ENCODE assay signal across 5 worm cellular contexts in the genomic region with DNA sequence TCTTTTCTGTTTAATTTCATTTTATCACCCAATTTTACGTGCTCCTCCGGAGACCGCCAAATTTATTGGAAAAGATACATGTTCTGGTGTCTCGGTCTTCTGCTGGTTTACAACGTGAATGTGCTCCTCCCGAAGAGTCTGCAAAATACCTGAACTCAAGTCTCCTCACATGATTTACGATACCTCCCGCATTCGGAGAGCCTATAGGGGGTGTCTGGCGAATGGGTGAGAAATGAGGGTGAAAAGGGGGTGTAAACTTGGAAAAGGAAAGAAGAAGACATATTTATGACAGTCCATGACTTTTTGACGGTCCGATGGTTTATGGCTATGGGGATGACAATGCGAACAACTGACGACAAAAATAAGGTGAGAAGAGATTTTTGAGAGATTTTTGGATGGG.
A peak's percentile ranks its signal among the peaks of the same experiment; 100 is the strongest.
TF ChIP-seq lines count a peak whose summit lies in the region.

No protein-coding gene starts in this region.

TF ChIP-seq in whole organism, L1 larva, 84 proteins besides CTCF, POLR2A, EP300 and RAD21:
- TF ChIP-seq lin-14 (GFP tag; optimal IDR thresholded peaks at IDR 0.05; lab: Kevin White, UChicago) (peak; percentile 34), nhr-85 (tag; lab: Kevin White, UChicago) (no peak), isw-1 (GFP tag; IDR thresholded peaks at IDR 0.05; lab: Robert Waterston, UW) (no peak), snpc-4 (tag; optimal IDR thresholded peaks at IDR 0.05; lab: Kevin White, UChicago) (no peak), efl-1 (optimal IDR thresholded peaks at IDR 0.05; lab: Kevin White, UChicago) (no peak), efl-1 (GFP tag; optimal IDR thresholded peaks at IDR 0.05 in 1 of 2; lab: Kevin White, UChicago) (peak in 1 of 2 experiments; percentile 63), rnt-1 (tag; optimal IDR thresholded peaks at IDR 0.05; lab: Kevin White, UChicago) (peak; percentile 17)
TF ChIP-seq in whole organism, L1 larva: peak in this region for 3.

TF ChIP-seq in whole organism, early embryonic, 17 proteins besides CTCF, POLR2A, EP300 and RAD21:
- no peak for TF ChIP-seq tra-4 (tag; optimal IDR thresholded peaks at IDR 0.05; lab: Kevin White, UChicago)
- TF ChIP-seq tbx-11 (GFP tag; IDR thresholded peaks at IDR 0.05; lab: Robert Waterston, UW), result 0 out of 2 replicates have a peak, but pooled peaks have one; percentile 38

TF ChIP-seq in whole organism, late embryonic, 69 proteins besides CTCF, POLR2A, EP300 and RAD21 (continues in another document):
- TF ChIP-seq unc-55 (GFP tag; optimal IDR thresholded peaks at IDR 0.05; lab: Kevin White, UChicago) (peak; percentile 36), elt-4 (tag; optimal IDR thresholded peaks at IDR 0.05; lab: Kevin White, UChicago) (no peak), pha-4 (tag; optimal IDR thresholded peaks at IDR 0.05; lab: Kevin White, UChicago) (no peak), K09A11.1 (tag; optimal IDR thresholded peaks at IDR 0.05; lab: Kevin White, UChicago; ENCODE audit: insufficient read depth) (no peak), pax-1 (tag; optimal IDR thresholded peaks at IDR 0.05; lab: Kevin White, UChicago) (no peak), dmd-4 (tag; optimal IDR thresholded peaks at IDR 0.05; lab: Kevin White, UChicago; ENCODE audit: borderline replicate concordance) (no peak), F13H6.1 (tag; optimal IDR thresholded peaks at IDR 0.05; lab: Kevin White, UChicago) (no peak), ceh-31 (tag; optimal IDR thresholded peaks at IDR 0.05; lab: Kevin White, UChicago) (no peak), ztf-16 (tag; optimal IDR thresholded peaks at IDR 0.05; lab: Kevin White, UChicago) (no peak), elt-2 (tag; optimal IDR thresholded peaks at IDR 0.05; lab: Kevin White, UChicago) (no peak), hlh-15 (tag; optimal IDR thresholded peaks at IDR 0.05; lab: Kevin White, UChicago) (no peak), nhr-232 (tag; optimal IDR thresholded peaks at IDR 0.05; lab: Kevin White, UChicago) (no peak), ceh-48 (tag; optimal IDR thresholded peaks at IDR 0.05; lab: Kevin White, UChicago) (no peak), rnt-1 (tag; optimal IDR thresholded peaks at IDR 0.05; lab: Kevin White, UChicago) (peak; percentile 18), C08G9.2 (tag; optimal IDR thresholded peaks at IDR 0.05; lab: Kevin White, UChicago) (no peak), sox-2 (GFP tag; IDR thresholded peaks at IDR 0.05; lab: Robert Waterston, UW) (no peak), K02D7.2 (tag; optimal IDR thresholded peaks at IDR 0.05; lab: Kevin White, UChicago) (no peak), syd-9 (tag; optimal IDR thresholded peaks at IDR 0.05; lab: Kevin White, UChicago) (no peak), ama-1 (optimal IDR thresholded peaks at IDR 0.05; lab: Kevin White, UChicago) (peak; percentile 53), tbx-2 (tag; optimal IDR thresholded peaks at IDR 0.05; lab: Kevin White, UChicago) (no peak), ref-2 (tag; optimal IDR thresholded peaks at IDR 0.05; lab: Kevin White, UChicago) (no peak), nhr-11 (tag; optimal IDR thresholded peaks at IDR 0.05; lab: Kevin White, UChicago) (no peak), fkh-10 (GFP tag; optimal IDR thresholded peaks at IDR 0.05; lab: Kevin White, UChicago) (no peak), T23F11.4 (GFP tag; optimal IDR thresholded peaks at IDR 0.05; lab: Kevin White, UChicago) (no peak), sox-4 (tag; optimal IDR thresholded peaks at IDR 0.05; lab: Kevin White, UChicago) (no peak), pat-9 (tag; optimal IDR thresholded peaks at IDR 0.05; lab: Kevin White, UChicago) (no peak), ceh-22 (tag; optimal IDR thresholded peaks at IDR 0.05; lab: Kevin White, UChicago) (no peak)

TF ChIP-seq in whole organism, midembryonic, 9 proteins besides CTCF, POLR2A, EP300 and RAD21:
- TF ChIP-seq tab-1 (GFP tag; IDR thresholded peaks at IDR 0.05; lab: Robert Waterston, UW), result no peak
- TF ChIP-seq flt-1 (GFP tag; IDR thresholded peaks at IDR 0.05; lab: Robert Waterston, UW), result 0 out of 2 replicates have a peak, but pooled peaks have one; percentile 13

TF ChIP-seq in whole organism, mixed stage, embryonic, 35 proteins besides CTCF, POLR2A, EP300 and RAD21:
- no peak for TF ChIP-seq mab-5 (tag; optimal IDR thresholded peaks at IDR 0.05; lab: Kevin White, UChicago)
- TF ChIP-seq ham-2 (GFP tag; optimal IDR thresholded peaks at IDR 0.05; lab: Kevin White, UChicago), result no peak
- no peak for TF ChIP-seq unc-39 (tag; optimal IDR thresholded peaks at IDR 0.05; lab: Kevin White, UChicago)
- no peak for TF ChIP-seq sptf-1 (tag; optimal IDR thresholded peaks at IDR 0.05; lab: Kevin White, UChicago)
- TF ChIP-seq nhr-2 (tag; optimal IDR thresholded peaks at IDR 0.05; lab: Kevin White, UChicago), result peak; percentile 12
- TF ChIP-seq unc-62 (GFP tag; optimal IDR thresholded peaks at IDR 0.05; lab: Kevin White, UChicago), result peak; percentile 79
- TF ChIP-seq snpc-4 (tag; optimal IDR thresholded peaks at IDR 0.05; lab: Kevin White, UChicago), result no peak
- peak; percentile 90 for TF ChIP-seq unc-120 (tag; optimal IDR thresholded peaks at IDR 0.05; lab: Kevin White, UChicago; ENCODE audit: poor library complexity, severe bottlenecking)
- TF ChIP-seq M03D4.4 (tag; optimal IDR thresholded peaks at IDR 0.05; lab: Kevin White, UChicago), result peak; percentile 5
- TF ChIP-seq ceh-39 (tag; optimal IDR thresholded peaks at IDR 0.05; lab: Kevin White, UChicago), result no peak
- no peak for TF ChIP-seq elt-3 (tag; optimal IDR thresholded peaks at IDR 0.05; lab: Kevin White, UChicago)
- no peak for TF ChIP-seq ceh-43 (GFP tag; optimal IDR thresholded peaks at IDR 0.05; lab: Kevin White, UChicago)
- no peak for TF ChIP-seq mls-2 (tag; optimal IDR thresholded peaks at IDR 0.05; lab: Kevin White, UChicago)
- no peak for TF ChIP-seq blmp-1 (tag; optimal IDR thresholded peaks at IDR 0.05; lab: Kevin White, UChicago)
- peak; percentile 99 for TF ChIP-seq hlh-1 (tag; optimal IDR thresholded peaks at IDR 0.05; lab: Kevin White, UChicago)

Comparison
In these comparisons a context has a peak if more than half of its experiments do, and no peak if none do; other contexts are left out.
1. Of the 10 proteins assayed by ChIP-seq in both whole organism, L1 larva and whole organism, late embryonic: peak only in whole organism, L1 larva: none; only in whole organism, late embryonic: ama-1; in both: rnt-1; in neither: 8.